Fruit fly (Drosophila melanogaster) whole organism, embryonic: ENCODE data around the gene CG3777.

Experiments used
- Atf3 ChIP-seq: fragments of 200-800 bp; sonication (Bioruptor generic); optimal IDR thresholded peaks from 3 replicates; lab custom pipeline; 2016; ENCODE audit warnings: missing biosample characterization, missing genetic modification characterization
- Atf6 ChIP-seq: fragments of 200-800 bp; sonication (Bioruptor generic); IDR thresholded peaks from 2 replicates; pipeline ENCODE4 v1.3.6; 2022; ENCODE audit warnings: missing biosample characterization, missing genetic modification characterization
- CG10462 ChIP-seq: fragments of 200-800 bp; sonication (Bioruptor generic); optimal IDR thresholded peaks from 2 replicates; lab custom pipeline; 2016; ENCODE audit warnings: missing biosample characterization, missing genetic modification characterization
- CG12104 ChIP-seq: fragments of 200-800 bp; sonication (Bioruptor generic); optimal IDR thresholded peaks from 3 replicates; lab custom pipeline; 2016; ENCODE audit warnings: missing biosample characterization, missing genetic modification characterization
- CG13296 ChIP-seq: fragments of 200-800 bp; sonication (Bioruptor generic); optimal IDR thresholded peaks from 3 replicates; lab custom pipeline; 2018; ENCODE audit warnings: missing biosample characterization, mild to moderate bottlenecking, missing genetic modification characterization
- CG15073 ChIP-seq: fragments of 200-800 bp; sonication (Bioruptor generic); optimal IDR thresholded peaks from 2 replicates; lab custom pipeline; 2016; ENCODE audit warnings: missing biosample characterization, missing genetic modification characterization
- CG1603 ChIP-seq: fragments of 200-800 bp; sonication (Bioruptor generic); optimal IDR thresholded peaks from 2 replicates; lab custom pipeline; 2019; ENCODE audit warnings: missing biosample characterization, mild to moderate bottlenecking, missing genetic modification characterization, moderate library complexity
- CG1647 ChIP-seq: fragments of 200-800 bp; sonication (Bioruptor generic); optimal IDR thresholded peaks from 3 replicates; lab custom pipeline; 2016; ENCODE audit warnings: missing biosample characterization, missing genetic modification characterization
- CG17361 ChIP-seq: fragments of 200-800 bp; sonication (Bioruptor generic); IDR thresholded peaks from 3 replicates; pipeline ENCODE4 v1.3.6; 2022; ENCODE audit warnings: missing biosample characterization, missing genetic modification characterization
- CG17829 ChIP-seq: fragments of 200-800 bp; optimal IDR thresholded peaks from 2 replicates; lab custom pipeline; 2019; ENCODE audit warnings: missing biosample characterization, mild to moderate bottlenecking, missing genetic modification characterization, moderate library complexity
- CG18599 ChIP-seq: fragments of 200-800 bp; sonication (Bioruptor generic); optimal IDR thresholded peaks from 3 replicates; lab custom pipeline; 2017; ENCODE audit warnings: missing biosample characterization, missing genetic modification characterization, mild to moderate bottlenecking, moderate library complexity, missing genetic modification reagents
- CG3281 ChIP-seq: fragments of 200-800 bp; sonication (Bioruptor generic); optimal IDR thresholded peaks from 3 replicates; lab custom pipeline; 2017; ENCODE audit warnings: missing biosample characterization, mild to moderate bottlenecking, missing genetic modification characterization
- CG34422 ChIP-seq: fragments of 200-800 bp; sonication (Bioruptor generic); IDR thresholded peaks from 3 replicates; pipeline ENCODE4 v1.3.6; 2022; ENCODE audit warnings: missing biosample characterization, missing genetic modification characterization
- CG3995 ChIP-seq: fragments of 200-800 bp; sonication (Bioruptor generic); optimal IDR thresholded peaks from 3 replicates; lab custom pipeline; 2016; ENCODE audit warnings: missing biosample characterization, missing genetic modification characterization
- CG5180 ChIP-seq: fragments of 200-800 bp; sonication (Bioruptor generic); optimal IDR thresholded peaks from 3 replicates; lab custom pipeline; 2017; ENCODE audit warnings: missing biosample characterization, missing genetic modification characterization, mild to moderate bottlenecking, moderate library complexity, missing genetic modification reagents
- CG6654 ChIP-seq: fragments of 200-800 bp; sonication (Bioruptor generic); optimal IDR thresholded peaks from 2 replicates; lab custom pipeline; 2017; ENCODE audit warnings: missing biosample characterization, mild to moderate bottlenecking, missing genetic modification characterization
- CG6683 ChIP-seq: fragments of 200-800 bp; sonication (Bioruptor generic); optimal IDR thresholded peaks from 2 replicates; lab custom pipeline; 2017; ENCODE audit warnings: missing biosample characterization, mild to moderate bottlenecking, missing genetic modification characterization, missing genetic modification reagents
- CG6791 ChIP-seq: fragments of 200-800 bp; sonication (Bioruptor generic); IDR thresholded peaks from 3 replicates; pipeline ENCODE4 v1.3.6; 2022; ENCODE audit warnings: missing biosample characterization, missing genetic modification characterization; ENCODE audit not compliant: partially characterized antibody
- CG6813 ChIP-seq: fragments of 200-800 bp; sonication (Bioruptor generic); optimal IDR thresholded peaks from 2 replicates; lab custom pipeline; 2017; ENCODE audit warnings: missing biosample characterization, missing genetic modification characterization, mild to moderate bottlenecking, moderate library complexity, missing genetic modification reagents
- CTCF ChIP-seq: fragments of 200-800 bp; sonication (Bioruptor generic); optimal IDR thresholded peaks from 2 replicates; lab custom pipeline; 2017; ENCODE audit warnings: missing biosample characterization, mild to moderate bottlenecking, missing genetic modification characterization, moderate library complexity
- Dfd ChIP-seq, 2 experiments: fragments of >200 bp; optimal IDR thresholded peaks; 2 replicates each; lab custom pipeline; 2017; ENCODE audit warnings: missing biosample characterization in 2 of 2, missing genetic modification characterization in 2 of 2
- Fer2 ChIP-seq: fragments of 200-800 bp; sonication (Bioruptor generic); optimal IDR thresholded peaks from 2 replicates; lab custom pipeline; 2018; ENCODE audit warnings: missing biosample characterization, mild to moderate bottlenecking, missing genetic modification characterization, moderate library complexity
- Fer3 ChIP-seq: fragments of 200-800 bp; sonication (Bioruptor generic); optimal IDR thresholded peaks from 2 replicates; lab custom pipeline; 2018; ENCODE audit warnings: missing biosample characterization, mild to moderate bottlenecking, missing genetic modification characterization, moderate library complexity
- H15 ChIP-seq: fragments of 200-800 bp; sonication (Bioruptor generic); IDR thresholded peaks from 3 replicates; pipeline ENCODE4 v1.3.6; 2022; ENCODE audit warnings: missing biosample characterization, missing genetic modification characterization
- MTF-1 ChIP-seq: fragments of 200-800 bp; sonication (Bioruptor generic); optimal IDR thresholded peaks from 2 replicates; lab custom pipeline; 2018; ENCODE audit warnings: missing biosample characterization, mild to moderate bottlenecking, missing genetic modification characterization, borderline replicate concordance
- Meics ChIP-seq: fragments of 200-800 bp; sonication (Bioruptor generic); optimal IDR thresholded peaks from 2 replicates; lab custom pipeline; 2017; ENCODE audit warnings: missing biosample characterization, mild to moderate bottlenecking, missing genetic modification characterization
- NC2β ChIP-seq: fragments of 200-800 bp; sonication (Bioruptor generic); optimal IDR thresholded peaks from 2 replicates; lab custom pipeline; 2016; ENCODE audit warnings: missing biosample characterization, missing genetic modification characterization
- Rfx ChIP-seq: fragments of 200-800 bp; sonication (Bioruptor generic); IDR thresholded peaks from 2 replicates; pipeline ENCODE4 v1.3.6; 2022; ENCODE audit warnings: missing biosample characterization, missing genetic modification characterization
- Stat92E ChIP-seq, 3 experiments: fragments of >200 bp in 2 of 3; fragments of 200-800 bp in 1 of 3; sonication (Bioruptor generic) in 1 of 3; optimal IDR thresholded peaks; 2 replicates each; lab custom pipeline; 2017 to 2019; ENCODE audit warnings: missing biosample characterization in 3 of 3, missing genetic modification characterization in 3 of 3, mild to moderate bottlenecking in 1 of 3, moderate library complexity in 1 of 3
- Xrp1 ChIP-seq: fragments of 200-800 bp; sonication (Bioruptor generic); IDR thresholded peaks from 2 replicates; pipeline ENCODE4 v1.3.6; 2022; ENCODE audit warnings: missing biosample characterization, missing genetic modification characterization
- ap ChIP-seq: fragments of 200-800 bp; sonication (Bioruptor generic); IDR thresholded peaks from 2 replicates; pipeline ENCODE4 v1.3.6; 2022; ENCODE audit warnings: missing biosample characterization, missing genetic modification characterization
- ash1 ChIP-seq: fragments of 200-800 bp; sonication (Bioruptor generic); optimal IDR thresholded peaks from 2 replicates; lab custom pipeline; 2018; ENCODE audit warnings: missing biosample characterization, mild to moderate bottlenecking, missing genetic modification characterization
- bcd ChIP-seq: fragments of 200-800 bp; sonication (Bioruptor generic); optimal IDR thresholded peaks from 2 replicates; lab custom pipeline; 2017; ENCODE audit warnings: missing biosample characterization, mild to moderate bottlenecking, missing genetic modification characterization
- crp ChIP-seq, 2 experiments: fragments of 200-800 bp; sonication (Bioruptor generic); optimal IDR thresholded peaks; 2 replicates in 1 of 2; 3 replicates in 1 of 2; lab custom pipeline; 2017; ENCODE audit warnings: missing biosample characterization in 2 of 2, missing genetic modification characterization in 2 of 2, mild to moderate bottlenecking in 1 of 2, moderate library complexity in 1 of 2
- fd96Cb ChIP-seq: fragments of 200-800 bp; sonication (Bioruptor generic); optimal IDR thresholded peaks from 2 replicates; lab custom pipeline; 2018; ENCODE audit warnings: missing biosample characterization, mild to moderate bottlenecking, missing genetic modification characterization, moderate library complexity
- gem ChIP-seq: fragments of 200-800 bp; sonication (Bioruptor generic); optimal IDR thresholded peaks from 2 replicates; lab custom pipeline; 2019; ENCODE audit warnings: missing biosample characterization, mild to moderate bottlenecking, missing genetic modification characterization, moderate library complexity
- hkb ChIP-seq, 2 experiments: fragments of 200-800 bp in 1 of 2; fragments of >200 bp in 1 of 2; sonication (Bioruptor generic) in 1 of 2; IDR thresholded peaks in 1 of 2; optimal IDR thresholded peaks in 1 of 2; 2 replicates each; pipeline versions ENCODE4 v1.3.6 to Lab custom; 2017 to 2022; ENCODE audit warnings: missing biosample characterization in 1 of 2, missing genetic modification characterization in 1 of 2
- hth ChIP-seq: fragments of >200 bp; optimal IDR thresholded peaks from 2 replicates; lab custom pipeline; 2017; ENCODE audit warnings: inconsistent platforms
- lab ChIP-seq: fragments of 200-800 bp; sonication (Bioruptor generic); optimal IDR thresholded peaks from 3 replicates; lab custom pipeline; 2017; ENCODE audit warnings: missing biosample characterization, missing genetic modification characterization, mild to moderate bottlenecking, moderate library complexity, missing genetic modification reagents
- lilli ChIP-seq: fragments of 200-800 bp; sonication (Bioruptor generic); optimal IDR thresholded peaks from 3 replicates; lab custom pipeline; 2016; ENCODE audit warnings: missing biosample characterization, missing genetic modification characterization
- lov ChIP-seq, 2 experiments: fragments of 200-800 bp in 1 of 2; fragments of >200 bp in 1 of 2; sonication (Bioruptor generic) in 1 of 2; IDR thresholded peaks in 1 of 2; optimal IDR thresholded peaks in 1 of 2; 2 replicates in 1 of 2; 3 replicates in 1 of 2; pipeline versions ENCODE4 v1.3.6 to Lab custom; 2017 to 2022; ENCODE audit warnings: missing biosample characterization in 1 of 2, missing genetic modification characterization in 1 of 2
- maf-S ChIP-seq: fragments of 200-800 bp; sonication (Bioruptor generic); optimal IDR thresholded peaks from 2 replicates; lab custom pipeline; 2016; ENCODE audit warnings: missing biosample characterization, missing genetic modification characterization
- odd ChIP-seq: fragments of 200-800 bp; sonication (Bioruptor generic); optimal IDR thresholded peaks from 2 replicates; lab custom pipeline; 2017; ENCODE audit warnings: missing biosample characterization, mild to moderate bottlenecking, missing genetic modification characterization
- org-1 ChIP-seq: fragments of 200-800 bp; sonication (Bioruptor generic); optimal IDR thresholded peaks from 2 replicates; lab custom pipeline; 2017; ENCODE audit warnings: missing biosample characterization, missing genetic modification characterization
- sc ChIP-seq, 3 experiments: fragments of >200 bp in 2 of 3; fragments of 200-800 bp in 1 of 3; sonication (Bioruptor generic) in 1 of 3; optimal IDR thresholded peaks; 2 replicates in 2 of 3; 3 replicates in 1 of 3; lab custom pipeline; 2017; ENCODE audit warnings: mild to moderate bottlenecking in 1 of 3, missing biosample characterization in 1 of 3, missing genetic modification characterization in 1 of 3, missing genetic modification reagents in 1 of 3
- sima ChIP-seq: fragments of 200-800 bp; sonication (Bioruptor generic); optimal IDR thresholded peaks from 2 replicates; lab custom pipeline; 2016; ENCODE audit warnings: missing biosample characterization, missing genetic modification characterization
- slbo ChIP-seq: fragments of 200-800 bp; sonication (Bioruptor generic); IDR thresholded peaks from 2 replicates; pipeline ENCODE4 v1.3.6; 2022; ENCODE audit warnings: missing biosample characterization, missing genetic modification characterization
- sqz ChIP-seq: fragments of 200-800 bp; sonication (Bioruptor generic); optimal IDR thresholded peaks from 3 replicates; lab custom pipeline; 2018; ENCODE audit warnings: missing biosample characterization, mild to moderate bottlenecking, missing genetic modification characterization
- vnd ChIP-seq: fragments of 200-800 bp; sonication (Bioruptor generic); IDR thresholded peaks from 3 replicates; pipeline ENCODE4 v1.3.6; 2022; ENCODE audit warnings: missing biosample characterization, missing genetic modification characterization; ENCODE audit not compliant: partially characterized antibody
- zfh2 ChIP-seq: fragments of 200-800 bp; sonication (Bioruptor generic); optimal IDR thresholded peaks from 2 replicates; lab custom pipeline; 2016; ENCODE audit warnings: missing biosample characterization, missing genetic modification characterization

The CG3777 gene

DNA sequence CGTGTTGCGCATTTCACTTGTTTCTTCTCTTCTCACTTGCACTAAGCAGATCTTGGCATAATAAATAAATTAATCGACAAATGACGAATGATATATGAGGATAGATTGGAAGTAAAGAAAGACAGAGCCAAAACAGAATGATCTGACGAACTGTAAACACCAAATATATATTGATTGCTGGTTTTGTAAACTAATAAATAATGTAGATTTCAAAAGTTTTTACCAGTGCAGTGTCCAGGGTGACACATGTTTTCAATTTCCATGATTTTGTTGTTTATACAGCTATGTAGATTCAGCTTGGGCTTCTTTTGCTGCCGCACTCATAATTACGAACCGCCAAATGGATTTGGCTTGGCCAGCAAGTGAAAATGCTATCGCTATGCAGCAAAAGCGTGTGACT, 31.8 kb downstream of the CG3777 start:
- TF ChIP-seq Stat92E (GFP tag; optimal IDR thresholded peaks at IDR 0.05; lab: Kevin White, UChicago) (no peak), CG15073 (no peak), lilli (GFP tag; lab: Kevin White, UChicago) (no peak), Dfd (GFP tag; optimal IDR thresholded peaks at IDR 0.05; lab: Kevin White, UChicago) (no peak), sima (GFP tag; lab: Kevin White, UChicago) (no peak), lov (optimal IDR thresholded peaks at IDR 0.05; lab: Kevin White, UChicago) (no peak), lov (GFP tag; IDR thresholded peaks at IDR 0.05; lab: Robert Waterston, UW) (no peak), CG6654 (GFP tag; lab: Kevin White, UChicago) (no peak), CG6813 (GFP tag; lab: Kevin White, UChicago) (peak; percentile 17), CG17361 (no peak), Xrp1 (GFP tag; lab: Robert Waterston, UW) (no peak), slbo (GFP tag; lab: Robert Waterston, UW) (no peak), org-1 (GFP tag; lab: Kevin White, UChicago) (no peak), gem (tag; lab: Kevin White, UChicago) (no peak), Atf6 (peak; percentile 47; the same call in 1 of the 2 replicates), CG18599 (GFP tag; lab: Kevin White, UChicago) (peak; percentile 50), maf-S (GFP tag; lab: Kevin White, UChicago) (no peak), CG13296 (GFP tag; lab: Kevin White, UChicago) (no peak), Rfx (GFP tag; lab: Robert Waterston, UW) (no peak), CG12104 (GFP tag; lab: Kevin White, UChicago) (no peak), ap (GFP tag; lab: Robert Waterston, UW) (no peak), CG1647 (no peak), Fer2 (tag; lab: Kevin White, UChicago) (no peak), MTF-1 (GFP tag; lab: Kevin White, UChicago) (no peak), H15 (GFP tag; lab: Robert Waterston, UW) (no peak), Fer3 (tag; lab: Kevin White, UChicago) (peak; percentile 3), CTCF (GFP tag; lab: Kevin White, UChicago) (no peak), CG3281 (peak; percentile 9), CG17829 (no peak), Atf3 (GFP tag; lab: Kevin White, UChicago) (no peak), CG6683 (GFP tag; lab: Kevin White, UChicago) (no peak), sqz (GFP tag; lab: Kevin White, UChicago) (no peak), vnd (GFP tag; lab: Robert Waterston, UW) (no peak), CG6791 (GFP tag; lab: Robert Waterston, UW) (no peak), odd (no peak), bcd (GFP tag; lab: Kevin White, UChicago) (no peak), Meics (GFP tag; lab: Kevin White, UChicago) (peak; percentile 27), NC2β (GFP tag; lab: Kevin White, UChicago) (no peak), hkb (optimal IDR thresholded peaks at IDR 0.05; lab: Kevin White, UChicago) (no peak), hkb (GFP tag; IDR thresholded peaks at IDR 0.05; lab: Robert Waterston, UW) (no peak), CG34422 (GFP tag; lab: Robert Waterston, UW) (no peak), sc (optimal IDR thresholded peaks at IDR 0.05; lab: Kevin White, UChicago) (no peak), sc (GFP tag; optimal IDR thresholded peaks at IDR 0.05; lab: Kevin White, UChicago) (no peak), crp (GFP tag; optimal IDR thresholded peaks at IDR 0.05; lab: Kevin White, UChicago) (no peak), zfh2 (GFP tag; lab: Kevin White, UChicago) (no peak), ash1 (GFP tag; lab: Kevin White, UChicago) (no peak), CG3995 (no peak), CG5180 (GFP tag; lab: Kevin White, UChicago) (no peak), lab (peak; percentile 61), fd96Cb (tag; lab: Kevin White, UChicago) (no peak), CG1603 (tag; lab: Kevin White, UChicago) (no peak), hth (lab: Kevin White, UChicago) (no peak), CG10462 (GFP tag; lab: Kevin White, UChicago) (no peak)
